Fruit fly (Drosophila melanogaster): ENCODE data around the gene CG13358.
A peak's percentile ranks its signal among the peaks of the same experiment; 100 is the strongest.

The CG13358 gene

dm6 chrX:801157-801872 is 3.4 kb downstream of the CG13358 start, which contains the start of gene Rbf (continued):
- peak; percentile 62 for TF ChIP-seq CG16813 (GFP tag; IDR thresholded peaks at IDR 0.05; ENCODE audit: partially characterized antibody)
- TF ChIP-seq tna (GFP tag; IDR thresholded peaks at IDR 0.05; ENCODE audit: partially characterized antibody): peak; percentile 52; the same call in 1 of the 2 replicates
- no peak for TF ChIP-seq CG12391 (tag; optimal IDR thresholded peaks at IDR 0.05)
- no peak for TF ChIP-seq so (GFP tag; IDR thresholded peaks at IDR 0.05)
- TF ChIP-seq Deaf1 (tag; optimal IDR thresholded peaks at IDR 0.05): no peak
- TF ChIP-seq CG10543 (GFP tag; optimal IDR thresholded peaks at IDR 0.05): no peak
- no peak for TF ChIP-seq gt (GFP tag; IDR thresholded peaks at IDR 0.05)
- peak; percentile 58; the same call in 1 of the 3 replicates for TF ChIP-seq hb (GFP tag; IDR thresholded peaks at IDR 0.05; ENCODE audit: partially characterized antibody)
- TF ChIP-seq CG8924 (tag; optimal IDR thresholded peaks at IDR 0.05): no peak
- TF ChIP-seq CG12659 (GFP tag; optimal IDR thresholded peaks at IDR 0.05): peak; percentile 41
- no peak for TF ChIP-seq gsb-n (tag; optimal IDR thresholded peaks at IDR 0.05)
- TF ChIP-seq Hr51 (GFP tag; optimal IDR thresholded peaks at IDR 0.05): no peak
- no peak for TF ChIP-seq lab (GFP tag; optimal IDR thresholded peaks at IDR 0.05)
- TF ChIP-seq hth (optimal IDR thresholded peaks at IDR 0.05): no peak
- TF ChIP-seq bowl (GFP tag; IDR thresholded peaks at IDR 0.05): no peak
- no peak for TF ChIP-seq bsh (GFP tag; optimal IDR thresholded peaks at IDR 0.05)
- TF ChIP-seq hbn (GFP tag; IDR thresholded peaks at IDR 0.05; ENCODE audit: partially characterized antibody): peak; percentile 35; the same call in 1 of the 2 replicates
- TF ChIP-seq disco-r (GFP tag; optimal IDR thresholded peaks at IDR 0.05): no peak
- TF ChIP-seq klu (GFP tag; IDR thresholded peaks at IDR 0.05): no peak
- TF ChIP-seq dysf (GFP tag; IDR thresholded peaks at IDR 0.05): no peak
- TF ChIP-seq org-1 (GFP tag; optimal IDR thresholded peaks at IDR 0.05): no peak
- TF ChIP-seq inv (GFP tag; IDR thresholded peaks at IDR 0.05; ENCODE audit: partially characterized antibody): peak; percentile 32
- peak; percentile 1 for TF ChIP-seq CG7928 (GFP tag; optimal IDR thresholded peaks at IDR 0.05)
- no peak for TF ChIP-seq Sox100B (GFP tag; optimal IDR thresholded peaks at IDR 0.05)
- TF ChIP-seq sens (GFP tag): peak; percentile 75
- peak; percentile 85 for TF ChIP-seq gfzf (GFP tag; optimal IDR thresholded peaks at IDR 0.05)
- peak; percentile 61; the same call in 2 of the 3 replicates for TF ChIP-seq knrl (GFP tag; IDR thresholded peaks at IDR 0.05; ENCODE audit: partially characterized antibody)
- no peak for TF ChIP-seq CG6272 (GFP tag; IDR thresholded peaks at IDR 0.05)
- TF ChIP-seq CG10654 (GFP tag; optimal IDR thresholded peaks at IDR 0.05): no peak
- TF ChIP-seq lola (GFP tag; optimal IDR thresholded peaks at IDR 0.05): no peak
- TF ChIP-seq Chrac-16 (GFP tag; optimal IDR thresholded peaks at IDR 0.05): peak; percentile 11
- TF ChIP-seq CG4404 (GFP tag; IDR thresholded peaks at IDR 0.05): no peak
- no peak for TF ChIP-seq shn (GFP tag; optimal IDR thresholded peaks at IDR 0.05)
- TF ChIP-seq cad (GFP tag; optimal IDR thresholded peaks at IDR 0.05): no peak
- no peak for TF ChIP-seq Aef1 (GFP tag; IDR thresholded peaks at IDR 0.05)
- no peak for TF ChIP-seq caup (GFP tag; optimal IDR thresholded peaks at IDR 0.05; ENCODE audit: severe bottlenecking)
- no peak for TF ChIP-seq CG8944 (GFP tag; optimal IDR thresholded peaks at IDR 0.05)
- no peak for TF ChIP-seq jing (GFP tag; optimal IDR thresholded peaks at IDR 0.05)
- no peak for TF ChIP-seq Tbp (GFP tag; optimal IDR thresholded peaks at IDR 0.05)
- TF ChIP-seq CG13775 (GFP tag; optimal IDR thresholded peaks at IDR 0.05): no peak
- TF ChIP-seq ssp (GFP tag; IDR thresholded peaks at IDR 0.05): no peak
- no peak for TF ChIP-seq CG12769 (tag; optimal IDR thresholded peaks at IDR 0.05)
- no peak for TF ChIP-seq chn (GFP tag; optimal IDR thresholded peaks at IDR 0.05)
- TF ChIP-seq Atf3 (GFP tag; optimal IDR thresholded peaks at IDR 0.05): no peak
- TF ChIP-seq trem (tag; optimal IDR thresholded peaks at IDR 0.05): peak; percentile 32
- no peak for TF ChIP-seq CG15073 (GFP tag; optimal IDR thresholded peaks at IDR 0.05)
- no peak for TF ChIP-seq CrebB (tag; optimal IDR thresholded peaks at IDR 0.05)
- no peak for TF ChIP-seq oc (tag; optimal IDR thresholded peaks at IDR 0.05)
- TF ChIP-seq NK7.1 (GFP tag; optimal IDR thresholded peaks at IDR 0.05): no peak

Measured in whole organism, embryonic.